Worm (Caenorhabditis elegans) whole organism, late embryonic: ENCODE data around the gene Y49E10.21.

Experiments used
- F13H6.1 ChIP-seq: sonication (generic microtip); optimal IDR thresholded peaks from 2 replicates; lab custom pipeline; 2016; ENCODE audit warnings: missing genetic modification characterization, missing compliant biosample characterization
- K09A11.1 ChIP-seq: sonication (generic microtip); optimal IDR thresholded peaks from 2 replicates; lab custom pipeline; 2017; ENCODE audit warnings: antibody characterized with exemption, mild to moderate bottlenecking, missing genetic modification characterization, missing compliant biosample characterization; ENCODE audit not compliant: insufficient read depth
- ahr-1 ChIP-seq: sonication (generic microtip); optimal IDR thresholded peaks from 2 replicates; lab custom pipeline; 2016; ENCODE audit warnings: missing genetic modification characterization, missing compliant biosample characterization
- ama-1 ChIP-seq: fragments of 150-350 bp; optimal IDR thresholded peaks from 2 replicates; lab custom pipeline; 2014
- ceh-34 ChIP-seq: sonication (generic microtip); optimal IDR thresholded peaks from 2 replicates; lab custom pipeline; 2016; ENCODE audit warnings: mild to moderate bottlenecking, missing genetic modification characterization, missing compliant biosample characterization
- ets-4 ChIP-seq: sonication (generic microtip); optimal IDR thresholded peaks from 2 replicates; lab custom pipeline; 2016; ENCODE audit warnings: missing genetic modification characterization, missing compliant biosample characterization
- fkh-10 ChIP-seq: fragments of 150-350 bp; optimal IDR thresholded peaks from 2 replicates; lab custom pipeline; 2014; ENCODE audit warnings: missing biosample characterization, missing genetic modification reagents, missing genetic modification characterization
- hlh-30 ChIP-seq: sonication (generic microtip); optimal IDR thresholded peaks from 2 replicates; lab custom pipeline; 2017; ENCODE audit warnings: antibody characterized with exemption, missing genetic modification characterization, missing compliant biosample characterization; ENCODE audit not compliant: insufficient read depth
- mec-3 ChIP-seq: sonication (generic microtip); optimal IDR thresholded peaks from 2 replicates; lab custom pipeline; 2016; ENCODE audit warnings: borderline replicate concordance, missing genetic modification characterization, missing compliant biosample characterization
- nfya-1 ChIP-seq: sonication (generic microtip); optimal IDR thresholded peaks from 2 replicates; lab custom pipeline; 2017; ENCODE audit warnings: missing genetic modification characterization, mild to moderate bottlenecking, missing compliant biosample characterization, antibody characterized with exemption, moderate library complexity
- nhr-11 ChIP-seq: fragments of 150-350 bp; optimal IDR thresholded peaks from 2 replicates; lab custom pipeline; 2014; ENCODE audit warnings: missing biosample characterization, missing genetic modification characterization
- tbx-2 ChIP-seq: sonication (generic microtip); optimal IDR thresholded peaks from 2 replicates; lab custom pipeline; 2016; ENCODE audit warnings: missing genetic modification characterization, missing compliant biosample characterization
- unc-86 ChIP-seq: sonication (generic microtip); optimal IDR thresholded peaks from 2 replicates; lab custom pipeline; 2016; ENCODE audit warnings: missing genetic modification characterization, missing compliant biosample characterization

DNA sequence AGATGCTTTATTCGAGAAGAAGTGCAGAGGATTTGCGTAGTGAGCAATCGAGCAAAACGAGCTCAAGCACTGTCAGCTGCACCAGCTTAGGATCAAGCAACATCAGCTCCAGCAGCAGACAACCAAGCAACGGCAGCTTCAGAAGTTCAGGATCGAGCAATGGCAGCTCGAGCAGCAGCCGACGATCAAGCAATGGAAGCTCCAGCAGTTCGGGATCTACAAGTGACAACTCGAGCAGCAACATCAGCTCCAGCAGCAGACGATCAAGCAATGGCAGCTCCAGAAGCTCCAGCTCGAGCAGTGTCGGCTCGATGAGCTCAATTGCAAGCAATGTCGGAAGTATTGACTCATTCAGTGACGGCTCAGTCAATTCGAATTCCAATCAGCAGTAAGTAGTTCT is 18.3 kb upstream of the Y49E10.21 start:
- TF ChIP-seq F13H6.1 (tag; lab: Kevin White, UChicago) = no peak
- TF ChIP-seq nfya-1 = no peak
- no peak for TF ChIP-seq mec-3 (tag; lab: Kevin White, UChicago)
- no peak for TF ChIP-seq ama-1 (lab: Kevin White, UChicago)
- no peak for TF ChIP-seq hlh-30
- no peak for TF ChIP-seq ets-4 (tag; lab: Kevin White, UChicago)
- no peak for TF ChIP-seq nhr-11 (tag; lab: Kevin White, UChicago)
- TF ChIP-seq fkh-10 (GFP tag; lab: Kevin White, UChicago) = no peak
- TF ChIP-seq tbx-2 (tag; lab: Kevin White, UChicago) = no peak
- no peak for TF ChIP-seq unc-86 (tag; lab: Kevin White, UChicago)
- TF ChIP-seq ceh-34 = no peak
- no peak for TF ChIP-seq K09A11.1 (tag; lab: Kevin White, UChicago)
- no peak for TF ChIP-seq ahr-1
